Fruit fly (Drosophila melanogaster) whole organism: ENCODE measurements around the gene E2f1.

Source experiments
- CG8478 ChIP-seq: fragments of >200 bp; optimal IDR thresholded peaks from 2 replicates; lab custom pipeline; 2018; ENCODE audit warnings: inconsistent platforms
- Dll ChIP-seq: fragments of >200 bp; optimal IDR thresholded peaks from 2 replicates; lab custom pipeline; 2017
- pan ChIP-seq: fragments of >200 bp; optimal IDR thresholded peaks from 2 replicates; lab custom pipeline; 2017
- psq ChIP-seq: fragments of >200 bp; optimal IDR thresholded peaks from 2 replicates; lab custom pipeline; 2017

- TF ChIP-seq pan (lab: Kevin White, UChicago) = peak; percentile 85
- peak; percentile 14 for TF ChIP-seq CG8478
- TF ChIP-seq Dll (lab: Kevin White, UChicago) = no peak
- TF ChIP-seq psq (lab: Kevin White, UChicago) = no peak
These were observed 9.4 kb downstream of the E2f1 start for dm6 chr3R:21651048-21651887.
